Worm (Caenorhabditis elegans) whole organism, L4 larva: ENCODE results near the gene col-101.

Experiments used
- F26F4.8 ChIP-seq: fragments of 200-800 bp; sonication (Bioruptor generic); conservative IDR thresholded peaks from 2 replicates; pipeline ENCODE4 v1.3.6; 2022; ENCODE audit warnings: missing genetic modification characterization, missing compliant biosample characterization
- R02D3.7 ChIP-seq: fragments of 150-350 bp; sonication (generic microtip); optimal IDR thresholded peaks from 3 replicates; lab custom pipeline; 2014; ENCODE audit warnings: missing biosample characterization, missing genetic modification characterization
- T20F7.1 ChIP-seq: fragments of 200-800 bp; sonication (Bioruptor generic); optimal IDR thresholded peaks from 2 replicates; lab custom pipeline; 2018; ENCODE audit warnings: mild to moderate bottlenecking, missing genetic modification characterization, missing compliant biosample characterization
- Y48G9A.11 ChIP-seq: fragments of 200-800 bp; sonication (Bioruptor generic); IDR thresholded peaks from 2 replicates; pipeline ENCODE4 v1.3.6; 2022; ENCODE audit warnings: missing genetic modification reagents, missing genetic modification characterization, missing compliant biosample characterization
- Y5F2A.4 ChIP-seq: fragments of 200-800 bp; sonication (Bioruptor generic); optimal IDR thresholded peaks from 2 replicates; lab custom pipeline; 2018; ENCODE audit warnings: mild to moderate bottlenecking, missing genetic modification characterization, missing compliant biosample characterization
- Y75B8A.6 ChIP-seq: fragments of 200-800 bp; sonication (Bioruptor generic); IDR thresholded peaks from 2 replicates; pipeline ENCODE4 v1.3.6; 2022; ENCODE audit warnings: missing genetic modification reagents, missing genetic modification characterization, missing compliant biosample characterization
- aha-1 ChIP-seq: fragments of 150-350 bp; peaks from one replicate; lab custom pipeline; 2014; ENCODE audit warnings: missing biosample characterization, missing genetic modification characterization
- attf-4 ChIP-seq: sonication (generic microtip); optimal IDR thresholded peaks from 3 replicates; lab custom pipeline; 2017; ENCODE audit warnings: missing biosample characterization, missing genetic modification characterization
- ceh-62 ChIP-seq: sonication (generic microtip); optimal IDR thresholded peaks from 2 replicates; lab custom pipeline; 2017; ENCODE audit warnings: missing biosample characterization, missing genetic modification characterization
- cey-2 ChIP-seq: sonication (generic microtip); optimal IDR thresholded peaks from 3 replicates; lab custom pipeline; 2017; ENCODE audit warnings: missing genetic modification characterization, mild to moderate bottlenecking, missing compliant biosample characterization, antibody characterized with exemption, borderline replicate concordance; ENCODE audit not compliant: insufficient read depth
- ctbp-1 ChIP-seq: fragments of 200-800 bp; sonication (Bioruptor generic); IDR thresholded peaks from 2 replicates; pipeline ENCODE4 v1.3.6; 2022; ENCODE audit warnings: missing genetic modification reagents, missing genetic modification characterization, missing compliant biosample characterization
- daf-16 ChIP-seq, 3 experiments: sonication (generic microtip); optimal IDR thresholded peaks; 2 replicates each; lab custom pipeline; 2016 to 2017; ENCODE audit warnings: missing genetic modification characterization in 3 of 3, missing genetic modification reagents in 3 of 3, mild to moderate bottlenecking in 2 of 3, missing compliant biosample characterization in 2 of 3, missing biosample characterization in 1 of 3, moderate library complexity in 1 of 3
- daf-19 ChIP-seq: fragments of 200-800 bp; sonication (Bioruptor generic); conservative IDR thresholded peaks from 2 replicates; pipeline ENCODE4 v1.3.6; 2022; ENCODE audit warnings: missing genetic modification characterization, missing compliant biosample characterization
- dmd-6 ChIP-seq: fragments of 200-800 bp; sonication (Bioruptor generic); IDR thresholded peaks from 2 replicates; pipeline ENCODE4 v1.3.6; 2022; ENCODE audit warnings: missing genetic modification reagents, missing genetic modification characterization, missing compliant biosample characterization
- dmd-8 ChIP-seq: fragments of 200-800 bp; sonication (Bioruptor generic); IDR thresholded peaks from 2 replicates; pipeline ENCODE4 v1.3.6; 2022; ENCODE audit warnings: missing genetic modification characterization, missing compliant biosample characterization
- dpl-1 ChIP-seq: fragments of 150-350 bp; optimal IDR thresholded peaks from 2 replicates; lab custom pipeline; 2014; ENCODE audit warnings: missing biosample characterization, missing genetic modification reagents, missing genetic modification characterization
- duxl-1 ChIP-seq: sonication (generic microtip); optimal IDR thresholded peaks from 2 replicates; lab custom pipeline; 2016; ENCODE audit warnings: mild to moderate bottlenecking, missing genetic modification characterization, moderate library complexity, missing compliant biosample characterization; ENCODE audit not compliant: poor library complexity
- dve-1 ChIP-seq: sonication (generic microtip); optimal IDR thresholded peaks from 2 replicates; lab custom pipeline; 2017; ENCODE audit warnings: antibody characterized with exemption, mild to moderate bottlenecking, missing genetic modification characterization, missing compliant biosample characterization; ENCODE audit not compliant: insufficient read depth
- egl-27 ChIP-seq: sonication (generic microtip); optimal IDR thresholded peaks from 3 replicates; lab custom pipeline; 2017; ENCODE audit warnings: missing biosample characterization, missing genetic modification reagents, missing genetic modification characterization
- fkh-10 ChIP-seq: fragments of 150-350 bp; optimal IDR thresholded peaks from 2 replicates; lab custom pipeline; 2014; ENCODE audit warnings: missing biosample characterization, missing genetic modification reagents, missing genetic modification characterization
- fos-1 ChIP-seq: fragments of 150-350 bp; optimal IDR thresholded peaks from 2 replicates; lab custom pipeline; 2014; ENCODE audit warnings: missing biosample characterization, missing genetic modification characterization
- hif-1 ChIP-seq, 2 experiments: sonication (generic microtip); optimal IDR thresholded peaks; 2 replicates each; lab custom pipeline; 2016 to 2017; ENCODE audit warnings: missing compliant biosample characterization in 2 of 2, missing genetic modification characterization in 2 of 2, missing genetic modification reagents in 2 of 2, missing genotype in 2 of 2, mild to moderate bottlenecking in 1 of 2
- hlh-11 ChIP-seq: fragments of 200-800 bp; sonication (Bioruptor generic); optimal IDR thresholded peaks from 2 replicates; lab custom pipeline; 2018; ENCODE audit warnings: mild to moderate bottlenecking, missing genetic modification characterization, missing compliant biosample characterization
- hlh-30 ChIP-seq: sonication (generic microtip); optimal IDR thresholded peaks from 2 replicates; lab custom pipeline; 2017; ENCODE audit warnings: antibody characterized with exemption, mild to moderate bottlenecking, missing genetic modification characterization, missing compliant biosample characterization; ENCODE audit not compliant: insufficient read depth
- hmg-1.1 ChIP-seq: fragments of 200-800 bp; sonication (Bioruptor generic); IDR thresholded peaks from 2 replicates; pipeline ENCODE4 v1.3.6; 2022; ENCODE audit warnings: missing genetic modification reagents, missing genetic modification characterization, missing compliant biosample characterization
- lin-29 ChIP-seq: fragments of 200-800 bp; sonication (Bioruptor generic); IDR thresholded peaks from 2 replicates; pipeline ENCODE4 v1.3.6; 2022; ENCODE audit warnings: missing genetic modification reagents, missing genetic modification characterization, missing compliant biosample characterization
- lin-38 ChIP-seq: fragments of 200-800 bp; sonication (Bioruptor generic); IDR thresholded peaks from 2 replicates; pipeline ENCODE4 v1.3.6; 2022; ENCODE audit warnings: missing genetic modification reagents, missing genetic modification characterization, missing compliant biosample characterization
- lir-3 ChIP-seq: sonication (generic microtip); optimal IDR thresholded peaks from 2 replicates; lab custom pipeline; 2016; ENCODE audit warnings: mild to moderate bottlenecking, missing genetic modification characterization, missing compliant biosample characterization
- mdl-1 ChIP-seq, 2 experiments: fragments of 150-350 bp in 1 of 2; sonication (generic microtip) in 1 of 2; optimal IDR thresholded peaks; 2 replicates each; lab custom pipeline; 2014 to 2017; ENCODE audit warnings: missing biosample characterization in 2 of 2, missing genetic modification characterization in 2 of 2
- mes-2 ChIP-seq: sonication (generic microtip); optimal IDR thresholded peaks from 2 replicates; lab custom pipeline; 2016; ENCODE audit warnings: missing genotype, mild to moderate bottlenecking, missing genetic modification characterization, missing compliant biosample characterization; ENCODE audit not compliant: poor library complexity, severe bottlenecking
- mxl-3 ChIP-seq: fragments of 200-800 bp; sonication (Bioruptor generic); optimal IDR thresholded peaks from 2 replicates; lab custom pipeline; 2018; ENCODE audit warnings: mild to moderate bottlenecking, missing genetic modification characterization, missing compliant biosample characterization
- nhr-10 ChIP-seq: fragments of 150-350 bp; optimal IDR thresholded peaks from 2 replicates; lab custom pipeline; 2014; ENCODE audit warnings: missing biosample characterization, missing genetic modification characterization
- nhr-11 ChIP-seq: fragments of 150-350 bp; optimal IDR thresholded peaks from 2 replicates; lab custom pipeline; 2014; ENCODE audit warnings: missing biosample characterization, missing genetic modification characterization
- nhr-237 ChIP-seq: sonication (generic microtip); optimal IDR thresholded peaks from 2 replicates; lab custom pipeline; 2017; ENCODE audit warnings: missing biosample characterization, missing genetic modification characterization
- nhr-25 ChIP-seq: sonication (generic microtip); optimal IDR thresholded peaks from 2 replicates; lab custom pipeline; 2017; ENCODE audit warnings: missing genetic modification characterization, mild to moderate bottlenecking, missing compliant biosample characterization, antibody characterized with exemption, moderate library complexity, borderline replicate concordance; ENCODE audit not compliant: insufficient read depth
- nhr-28 ChIP-seq: fragments of 150-350 bp; optimal IDR thresholded peaks from 2 replicates; lab custom pipeline; 2014; ENCODE audit warnings: missing biosample characterization, missing genetic modification characterization
- nhr-41 ChIP-seq: fragments of 200-800 bp; sonication (Bioruptor generic); IDR thresholded peaks from 2 replicates; pipeline ENCODE4 v1.3.6; 2022; ENCODE audit warnings: missing genetic modification reagents, missing genetic modification characterization, missing compliant biosample characterization
- nhr-48 ChIP-seq: sonication (generic microtip); optimal IDR thresholded peaks from 2 replicates; lab custom pipeline; 2016; ENCODE audit warnings: mild to moderate bottlenecking, missing genetic modification characterization, missing compliant biosample characterization
- nhr-76 ChIP-seq: fragments of 150-350 bp; optimal IDR thresholded peaks from 2 replicates; lab custom pipeline; 2014; ENCODE audit warnings: missing biosample characterization, missing genetic modification characterization
- nhr-77 ChIP-seq: fragments of 150-350 bp; optimal IDR thresholded peaks from 2 replicates; lab custom pipeline; 2014; ENCODE audit warnings: missing biosample characterization, missing genetic modification characterization
- php-3 ChIP-seq: fragments of 200-800 bp; sonication (Bioruptor generic); IDR thresholded peaks from 2 replicates; pipeline ENCODE4 v1.3.6; 2022; ENCODE audit warnings: missing genetic modification reagents, missing genetic modification characterization, missing compliant biosample characterization
- pqm-1 ChIP-seq: sonication (generic microtip); optimal IDR thresholded peaks from 2 replicates; lab custom pipeline; 2017; ENCODE audit warnings: missing biosample characterization, missing genetic modification characterization
- saeg-2 ChIP-seq: fragments of 200-800 bp; sonication (Bioruptor generic); IDR thresholded peaks from 2 replicates; pipeline ENCODE4 v1.3.6; 2022; ENCODE audit warnings: missing genetic modification reagents, missing genetic modification characterization, missing compliant biosample characterization
- set-16 ChIP-seq: fragments of 200-800 bp; sonication (Bioruptor generic); IDR thresholded peaks from 2 replicates; pipeline ENCODE4 v1.3.6; 2022; ENCODE audit warnings: missing genetic modification reagents, missing genetic modification characterization, missing compliant biosample characterization
- snpc-4 ChIP-seq: fragments of 150-350 bp; optimal IDR thresholded peaks from 2 replicates; lab custom pipeline; 2014; ENCODE audit warnings: missing biosample characterization, missing genetic modification characterization
- unc-130 ChIP-seq: sonication (generic microtip); optimal IDR thresholded peaks from 2 replicates; lab custom pipeline; 2016; ENCODE audit warnings: missing genetic modification reagents, missing genetic modification characterization, missing compliant biosample characterization
- unc-62 ChIP-seq, 3 experiments: fragments of 150-350 bp in 1 of 3; sonication (generic microtip); optimal IDR thresholded peaks in 2 of 3; peaks in 1 of 3; 1 replicate in 1 of 3; 2 replicates in 2 of 3; lab custom pipeline; 2014 to 2017; ENCODE audit warnings: missing biosample characterization in 3 of 3, missing genetic modification characterization in 3 of 3, missing genetic modification reagents in 3 of 3, missing genotype in 1 of 3
- vab-7 ChIP-seq: fragments of 200-800 bp; sonication (Bioruptor generic); IDR thresholded peaks from 2 replicates; pipeline ENCODE4 v1.3.6; 2022; ENCODE audit warnings: missing genetic modification reagents, missing genetic modification characterization, missing compliant biosample characterization
- zip-11 ChIP-seq: fragments of 200-800 bp; sonication (Bioruptor generic); IDR thresholded peaks from 2 replicates; pipeline ENCODE4 v1.3.6; 2022; ENCODE audit warnings: missing genetic modification characterization, missing compliant biosample characterization

The col-101 gene

ce11 chrIV:309526-309925, 17.3 kb downstream of the col-101 start:
- TF ChIP-seq Y5F2A.4 (GFP tag; lab: Kevin White, UChicago), result no peak
- TF ChIP-seq nhr-76 (tag; lab: Kevin White, UChicago), result no peak
- no peak for TF ChIP-seq nhr-11
- TF ChIP-seq dpl-1, result no peak
- no peak for TF ChIP-seq saeg-2 (GFP tag; lab: Robert Waterston, UW)
- TF ChIP-seq dmd-8 (GFP tag; lab: Robert Waterston, UW), result no peak
- no peak for TF ChIP-seq vab-7 (GFP tag; lab: Robert Waterston, UW)
- TF ChIP-seq mxl-3 (GFP tag; lab: Kevin White, UChicago), result no peak
- TF ChIP-seq R02D3.7 (tag; lab: Kevin White, UChicago), result no peak
- TF ChIP-seq php-3, result no peak
- TF ChIP-seq lin-29, result no peak
- no peak for TF ChIP-seq nhr-25
- TF ChIP-seq fos-1, result no peak
- no peak for TF ChIP-seq ctbp-1 (GFP tag; lab: Robert Waterston, UW)
- peak; percentile 56 for TF ChIP-seq dmd-6 (GFP tag; lab: Robert Waterston, UW)
- TF ChIP-seq hlh-11, result peak; percentile 57
- TF ChIP-seq F26F4.8, result no peak
- TF ChIP-seq fkh-10 (GFP tag; lab: Kevin White, UChicago), result no peak
- no peak for TF ChIP-seq nhr-10
- no peak for TF ChIP-seq unc-130 (GFP tag; lab: Kevin White, UChicago)
- peak; percentile 41 for TF ChIP-seq T20F7.1 (GFP tag; lab: Kevin White, UChicago)
- no peak for TF ChIP-seq duxl-1 (tag; lab: Kevin White, UChicago)
- TF ChIP-seq ceh-62 (tag; lab: Kevin White, UChicago), result no peak
- TF ChIP-seq nhr-48 (tag; lab: Kevin White, UChicago), result peak; percentile 68
- TF ChIP-seq nhr-77 (tag; lab: Kevin White, UChicago), result no peak
- peak; percentile 8 for TF ChIP-seq dve-1 (tag; lab: Kevin White, UChicago)
- no peak for TF ChIP-seq lir-3 (tag; lab: Kevin White, UChicago)
- TF ChIP-seq mdl-1 (tag; optimal IDR thresholded peaks at IDR 0.05; lab: Kevin White, UChicago), result peak in 1 of 2 experiments; percentile 62
- TF ChIP-seq mes-2, result no peak
- TF ChIP-seq unc-62 (GFP tag; optimal IDR thresholded peaks at IDR 0.05 in 1 of 2; lab: Kevin White, UChicago), result peak in 1 of 2 experiments; percentile 17
- no peak for TF ChIP-seq unc-62 (tag; optimal IDR thresholded peaks at IDR 0.05; lab: Kevin White, UChicago)
- TF ChIP-seq nhr-237 (tag; lab: Kevin White, UChicago), result no peak
- TF ChIP-seq daf-16 (GFP tag; optimal IDR thresholded peaks at IDR 0.05; lab: Kevin White, UChicago), result no peak
- no peak for TF ChIP-seq daf-16 (tag; optimal IDR thresholded peaks at IDR 0.05; lab: Kevin White, UChicago)
- TF ChIP-seq aha-1 (tag; lab: Kevin White, UChicago), result peak; percentile 19
- TF ChIP-seq attf-4, result no peak
- TF ChIP-seq zip-11 (GFP tag; lab: Robert Waterston, UW), result no peak
- TF ChIP-seq cey-2 (tag; lab: Kevin White, UChicago), result no peak
- TF ChIP-seq lin-38 (GFP tag; lab: Robert Waterston, UW), result no peak
- no peak for TF ChIP-seq set-16
- peak; percentile 80 for TF ChIP-seq hlh-30 (tag; lab: Kevin White, UChicago)
- TF ChIP-seq nhr-28 (tag; lab: Kevin White, UChicago), result peak; percentile 18
- TF ChIP-seq snpc-4 (tag; lab: Kevin White, UChicago), result no peak

- TF ChIP-seq zip-11 (GFP tag; lab: Robert Waterston, UW), result no peak
- no peak for TF ChIP-seq Y75B8A.6 (GFP tag; lab: Robert Waterston, UW)
- TF ChIP-seq dmd-6 (GFP tag; lab: Robert Waterston, UW), result no peak
- TF ChIP-seq pqm-1 (tag; lab: Kevin White, UChicago), result no peak
- TF ChIP-seq nhr-41 (GFP tag; lab: Robert Waterston, UW), result no peak
- no peak for TF ChIP-seq daf-19 (GFP tag; lab: Robert Waterston, UW)
- TF ChIP-seq attf-4, result no peak
- TF ChIP-seq Y5F2A.4 (GFP tag; lab: Kevin White, UChicago), result no peak
- TF ChIP-seq hmg-1.1 (GFP tag; lab: Robert Waterston, UW), result no peak
- no peak for TF ChIP-seq Y48G9A.11 (GFP tag; lab: Robert Waterston, UW)
- TF ChIP-seq ctbp-1 (GFP tag; lab: Robert Waterston, UW), result no peak
- no peak for TF ChIP-seq dpl-1
- TF ChIP-seq egl-27 (tag; lab: Kevin White, UChicago), result no peak
- TF ChIP-seq nhr-10, result no peak
- TF ChIP-seq hif-1 (tag; optimal IDR thresholded peaks at IDR 0.05; lab: Kevin White, UChicago), result no peak
- TF ChIP-seq snpc-4 (tag; lab: Kevin White, UChicago), result no peak
Observed at ce11 chrIV:307205-307604, 19.6 kb downstream of the col-101 start, which contains the start of gene swt-1. swt-1 (plus strand) TSS chrIV:307505.
